Worm (Caenorhabditis elegans) whole organism, L2 larva: ENCODE measurements around the gene nlp-19.

ENCODE experiments used
- C34F6.9 ChIP-seq: fragments of 150-350 bp; optimal IDR thresholded peaks from 2 replicates; lab custom pipeline; 2014; ENCODE audit warnings: missing biosample characterization, missing genetic modification characterization
- F13H6.1 ChIP-seq: sonication (generic microtip); optimal IDR thresholded peaks from 2 replicates; lab custom pipeline; 2016; ENCODE audit warnings: missing genetic modification characterization, missing compliant biosample characterization
- Y55F3AM.14 ChIP-seq: fragments of 200-800 bp; sonication (Bioruptor generic); optimal IDR thresholded peaks from 2 replicates; lab custom pipeline; 2018; ENCODE audit warnings: mild to moderate bottlenecking, missing genetic modification characterization, missing compliant biosample characterization
- aly-2 ChIP-seq: fragments of 150-350 bp; optimal IDR thresholded peaks from 2 replicates; lab custom pipeline; 2014; ENCODE audit warnings: missing biosample characterization, missing genetic modification characterization
- ceh-16 ChIP-seq: fragments of 150-350 bp; optimal IDR thresholded peaks from 2 replicates; lab custom pipeline; 2014; ENCODE audit warnings: missing biosample characterization, missing genetic modification characterization
- crh-2 ChIP-seq: sonication (generic microtip); optimal IDR thresholded peaks from 2 replicates; lab custom pipeline; 2017; ENCODE audit warnings: missing biosample characterization, missing genetic modification characterization
- dmd-4 ChIP-seq: sonication (generic microtip); optimal IDR thresholded peaks from 2 replicates; lab custom pipeline; 2017; ENCODE audit warnings: missing biosample characterization, missing genetic modification characterization
- egl-27 ChIP-seq: sonication (generic microtip); optimal IDR thresholded peaks from 3 replicates; lab custom pipeline; 2017; ENCODE audit warnings: missing biosample characterization, missing genetic modification reagents, missing genetic modification characterization
- elt-1 ChIP-seq: fragments of 150-350 bp; optimal IDR thresholded peaks from 2 replicates; lab custom pipeline; 2014; ENCODE audit warnings: missing biosample characterization, missing genetic modification characterization
- elt-3 ChIP-seq: sonication (generic microtip); optimal IDR thresholded peaks from 2 replicates; lab custom pipeline; 2017; ENCODE audit warnings: missing biosample characterization, missing genetic modification characterization
- fos-1 ChIP-seq: fragments of 150-350 bp; optimal IDR thresholded peaks from 2 replicates; lab custom pipeline; 2014; ENCODE audit warnings: missing biosample characterization, missing genetic modification characterization
- lin-11 ChIP-seq: fragments of 150-350 bp; sonication (generic microtip); optimal IDR thresholded peaks from 2 replicates; lab custom pipeline; 2014; ENCODE audit warnings: missing biosample characterization, missing genetic modification characterization, inconsistent platforms, mixed read lengths
- lin-39 ChIP-seq: fragments of 150-350 bp; optimal IDR thresholded peaks from 2 replicates; lab custom pipeline; 2014; ENCODE audit warnings: missing biosample characterization, missing genetic modification reagents, missing genetic modification characterization
- mbf-1 ChIP-seq: sonication (generic microtip); optimal IDR thresholded peaks from 2 replicates; lab custom pipeline; 2017; ENCODE audit warnings: missing biosample characterization, missing genetic modification characterization
- nhr-10 ChIP-seq: sonication (generic microtip); optimal IDR thresholded peaks from 2 replicates; lab custom pipeline; 2017; ENCODE audit warnings: missing biosample characterization, missing genetic modification characterization
- nhr-129 ChIP-seq: fragments of 150-350 bp; optimal IDR thresholded peaks from 2 replicates; lab custom pipeline; 2014; ENCODE audit warnings: missing biosample characterization, missing genetic modification characterization
- nhr-21 ChIP-seq: fragments of 150-350 bp; optimal IDR thresholded peaks from 2 replicates; lab custom pipeline; 2014; ENCODE audit warnings: missing biosample characterization, missing genetic modification characterization
- nhr-23 ChIP-seq: fragments of 150-350 bp; optimal IDR thresholded peaks from 2 replicates; lab custom pipeline; 2014; ENCODE audit warnings: missing biosample characterization, missing genetic modification reagents, missing genetic modification characterization
- nhr-237 ChIP-seq: fragments of 150-350 bp; optimal IDR thresholded peaks from 2 replicates; lab custom pipeline; 2014; ENCODE audit warnings: missing biosample characterization, missing genetic modification characterization
- nhr-25 ChIP-seq: fragments of 150-350 bp; sonication (generic microtip); optimal IDR thresholded peaks from 3 replicates; lab custom pipeline; 2014; ENCODE audit warnings: missing biosample characterization, missing genetic modification characterization
- nhr-77 ChIP-seq: fragments of 150-350 bp; optimal IDR thresholded peaks from 2 replicates; lab custom pipeline; 2014; ENCODE audit warnings: missing biosample characterization, missing genetic modification characterization
- peb-1 ChIP-seq: fragments of 150-350 bp; optimal IDR thresholded peaks from 2 replicates; lab custom pipeline; 2014; ENCODE audit warnings: missing biosample characterization, missing genetic modification characterization
- sem-4 ChIP-seq: fragments of 150-350 bp; optimal IDR thresholded peaks from 2 replicates; lab custom pipeline; 2014; ENCODE audit warnings: missing biosample characterization, missing genetic modification reagents, missing genetic modification characterization
- skn-1 ChIP-seq: sonication (generic microtip); optimal IDR thresholded peaks from 2 replicates; lab custom pipeline; 2017; ENCODE audit warnings: missing biosample characterization, missing genetic modification characterization
- sma-3 ChIP-seq: sonication (generic microtip); optimal IDR thresholded peaks from 2 replicates; lab custom pipeline; 2016; ENCODE audit warnings: missing genetic modification reagents, missing genetic modification characterization, missing compliant biosample characterization
- snpc-4 ChIP-seq: fragments of 150-350 bp; optimal IDR thresholded peaks from 2 replicates; lab custom pipeline; 2014; ENCODE audit warnings: missing biosample characterization, missing genetic modification characterization
- unc-39 ChIP-seq: fragments of 150-350 bp; optimal IDR thresholded peaks from 2 replicates; lab custom pipeline; 2014; ENCODE audit warnings: missing biosample characterization, missing genetic modification characterization
- unc-55 ChIP-seq: fragments of 150-350 bp; sonication (generic microtip); optimal IDR thresholded peaks from 3 replicates; lab custom pipeline; 2014; ENCODE audit warnings: missing biosample characterization, missing genetic modification reagents, missing genetic modification characterization
- unc-62 ChIP-seq: fragments of 150-350 bp; optimal IDR thresholded peaks from 2 replicates; lab custom pipeline; 2014; ENCODE audit warnings: missing biosample characterization, missing genetic modification reagents, missing genetic modification characterization
- zag-1 ChIP-seq: fragments of 150-350 bp; optimal IDR thresholded peaks from 2 replicates; lab custom pipeline; 2014; ENCODE audit warnings: missing biosample characterization, missing genetic modification characterization
- ztf-1 ChIP-seq: fragments of 200-800 bp; sonication (Bioruptor generic); conservative IDR thresholded peaks from 2 replicates; pipeline ENCODE4 v1.3.6; 2022; ENCODE audit warnings: missing genetic modification characterization, missing compliant biosample characterization
- ztf-11 ChIP-seq: sonication (generic microtip); optimal IDR thresholded peaks from 2 replicates; lab custom pipeline; 2017; ENCODE audit warnings: missing biosample characterization, missing genetic modification characterization

nlp-19 gene

ce11 chrX:10948852-10949251, 9.7 kb upstream of the nlp-19 start, which contains the start of gene T21B6.3:
Gene T21B6.3 (minus strand): TSS chrX:10948952.
- TF ChIP-seq peb-1 (no peak), lin-11 (tag; lab: Kevin White, UChicago) (no peak), ceh-16 (tag; lab: Kevin White, UChicago) (no peak), aly-2 (no peak), nhr-25 (tag; lab: Kevin White, UChicago) (no peak)

ce11 chrX:10951168-10951567, 7.4 kb upstream of the nlp-19 start, which contains the start of gene K09C8.7:
Gene K09C8.7 (minus strand): TSS chrX:10951393.
- no peak for TF ChIP-seq nhr-129 (tag; lab: Kevin White, UChicago)
- TF ChIP-seq C34F6.9: no peak
- TF ChIP-seq ztf-1 (GFP tag; lab: Robert Waterston, UW): no peak
- no peak for TF ChIP-seq sma-3 (GFP tag; lab: Kevin White, UChicago)
- TF ChIP-seq elt-3 (tag; lab: Kevin White, UChicago): no peak
- no peak for TF ChIP-seq elt-1 (tag; lab: Kevin White, UChicago)
- no peak for TF ChIP-seq nhr-21 (tag; lab: Kevin White, UChicago)
- no peak for TF ChIP-seq ztf-11 (tag; lab: Kevin White, UChicago)
- no peak for TF ChIP-seq skn-1 (tag; lab: Kevin White, UChicago)
- no peak for TF ChIP-seq nhr-237
- TF ChIP-seq, all 48 proteins: peak for 0

DNA sequence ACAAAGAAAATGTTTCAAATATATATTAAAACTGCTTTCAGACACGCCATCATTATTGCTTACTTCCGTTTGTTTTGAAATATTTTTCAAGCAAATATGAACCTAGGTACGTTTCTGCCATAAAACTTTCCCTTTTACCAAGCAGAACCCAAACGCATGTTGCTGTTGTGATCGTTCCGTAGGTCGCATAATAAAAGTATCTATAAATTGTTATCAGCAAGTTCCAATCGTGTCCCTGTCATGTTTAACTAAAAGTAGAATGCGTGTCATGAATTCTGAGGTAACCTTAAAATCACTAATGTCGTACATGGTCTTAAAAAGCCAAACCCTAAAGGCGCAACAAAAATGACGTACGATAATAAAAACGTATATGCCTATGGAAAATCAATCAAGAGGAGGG, 6.6 kb upstream of the nlp-19 start:
- TF ChIP-seq fos-1 (tag; lab: Kevin White, UChicago): peak; percentile 7
- no peak for TF ChIP-seq nhr-21 (tag; lab: Kevin White, UChicago)
- TF ChIP-seq ceh-16 (tag; lab: Kevin White, UChicago): no peak
- TF ChIP-seq ztf-1 (GFP tag; lab: Robert Waterston, UW): no peak

ce11 chrX:10953834-10954233, 4.7 kb upstream of the nlp-19 start, which contains the start of gene pbo-4:
Gene pbo-4 (plus strand): TSS chrX:10954134.
- TF ChIP-seq nhr-77 (tag; lab: Kevin White, UChicago): no peak
- no peak for TF ChIP-seq nhr-237
- TF ChIP-seq zag-1: no peak
- no peak for TF ChIP-seq snpc-4
- TF ChIP-seq unc-55 (GFP tag; lab: Kevin White, UChicago): no peak
- no peak for TF ChIP-seq ceh-16 (tag; lab: Kevin White, UChicago)
- TF ChIP-seq egl-27 (tag; lab: Kevin White, UChicago): no peak
- no peak for TF ChIP-seq unc-39 (tag; lab: Kevin White, UChicago)
- TF ChIP-seq mbf-1 (tag; lab: Kevin White, UChicago): no peak
- no peak for TF ChIP-seq sem-4 (tag; lab: Kevin White, UChicago)
- no peak for TF ChIP-seq peb-1

DNA sequence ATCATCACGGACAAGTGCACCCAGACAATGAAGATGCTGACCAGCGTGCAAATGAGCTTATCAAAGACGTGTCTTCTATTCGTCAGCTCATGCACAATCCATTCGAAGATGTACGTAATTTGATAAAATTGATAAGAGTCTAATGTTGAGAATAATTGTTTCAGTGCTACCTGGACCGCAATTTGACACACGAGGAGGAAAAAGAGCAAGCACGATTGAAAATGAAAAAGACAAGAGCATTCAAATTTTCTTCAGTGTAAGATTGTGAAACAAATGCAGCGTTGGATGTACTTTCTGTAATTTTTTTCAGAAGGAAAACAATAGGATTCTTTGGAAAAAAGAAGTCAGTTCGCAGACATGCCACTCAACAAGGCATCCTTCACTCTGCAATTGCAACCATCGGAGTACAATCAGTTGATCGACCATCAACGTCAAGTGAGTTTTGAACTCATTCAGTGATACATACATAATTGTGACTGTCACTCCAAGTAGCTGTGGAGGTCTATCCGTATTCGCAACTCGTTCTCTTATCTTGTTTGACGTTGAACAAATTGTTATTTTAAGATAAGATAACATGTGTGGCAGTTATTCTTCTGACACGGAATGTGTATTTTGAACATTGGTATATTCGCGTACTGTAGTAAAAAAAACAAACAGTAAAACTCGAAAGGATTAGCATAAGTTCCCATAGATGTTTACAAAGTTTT, 1.4 kb upstream of the nlp-19 start:
- TF ChIP-seq unc-39 (tag; lab: Kevin White, UChicago): no peak
- peak; percentile 22 for TF ChIP-seq fos-1 (tag; lab: Kevin White, UChicago)
- TF ChIP-seq sem-4 (tag; lab: Kevin White, UChicago): no peak
- no peak for TF ChIP-seq egl-27 (tag; lab: Kevin White, UChicago)

ce11 chrX:10959136-10959535, 609 bp downstream of the nlp-19 start, which contains the start of gene K09C8.2:
Gene K09C8.2 (plus strand): TSS chrX:10959436.
- TF ChIP-seq C34F6.9: no peak
- TF ChIP-seq elt-1 (tag; lab: Kevin White, UChicago): no peak
- TF ChIP-seq aly-2: no peak
- no peak for TF ChIP-seq sem-4 (tag; lab: Kevin White, UChicago)
- no peak for TF ChIP-seq dmd-4 (tag; lab: Kevin White, UChicago)
- no peak for TF ChIP-seq lin-11 (tag; lab: Kevin White, UChicago)
- TF ChIP-seq crh-2 (tag; lab: Kevin White, UChicago): no peak
- TF ChIP-seq Y55F3AM.14 (GFP tag; lab: Kevin White, UChicago): no peak
- no peak for TF ChIP-seq elt-3 (tag; lab: Kevin White, UChicago)
- no peak for TF ChIP-seq F13H6.1 (tag; lab: Kevin White, UChicago)
- TF ChIP-seq unc-62 (GFP tag; lab: Kevin White, UChicago): no peak
- TF ChIP-seq unc-55 (GFP tag; lab: Kevin White, UChicago): no peak
- TF ChIP-seq nhr-23: no peak
- no peak for TF ChIP-seq nhr-21 (tag; lab: Kevin White, UChicago)
- TF ChIP-seq fos-1 (tag; lab: Kevin White, UChicago): no peak
- TF ChIP-seq ztf-11 (tag; lab: Kevin White, UChicago): no peak
- TF ChIP-seq lin-39 (tag; lab: Kevin White, UChicago): no peak
- no peak for TF ChIP-seq nhr-10
- TF ChIP-seq ceh-16 (tag; lab: Kevin White, UChicago): no peak
